Worm (Caenorhabditis elegans): ENCODE results near the gene C31H1.2.

DNA sequence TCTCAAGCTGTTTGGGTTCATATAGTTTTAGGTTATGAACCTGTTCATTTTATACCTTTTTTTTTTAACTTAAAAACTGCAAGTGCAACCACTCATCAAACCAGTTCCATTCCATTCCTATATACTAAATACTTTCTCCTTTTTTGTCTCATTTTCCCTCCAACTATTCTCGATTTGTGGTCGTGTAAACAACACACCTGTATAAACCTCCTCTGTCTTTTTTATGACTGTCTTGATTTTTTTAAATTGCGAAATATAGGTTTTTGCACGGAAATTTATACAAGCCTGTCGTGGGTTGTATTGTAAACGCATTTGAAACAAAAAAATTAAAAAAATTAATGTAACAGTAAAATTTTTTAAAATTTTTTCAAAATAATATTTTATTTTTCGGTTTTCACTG, 25.4 kb downstream of the C31H1.2 start:
- TF ChIP-seq unc-86 (tag; optimal IDR thresholded peaks at IDR 0.05), result no peak
- no peak for TF ChIP-seq ceh-18 (tag; optimal IDR thresholded peaks at IDR 0.05)
- no peak for TF ChIP-seq ama-1 (optimal IDR thresholded peaks at IDR 0.05)
- no peak for TF ChIP-seq ztf-16 (tag; optimal IDR thresholded peaks at IDR 0.05)
- no peak for TF ChIP-seq ceh-48 (tag; optimal IDR thresholded peaks at IDR 0.05)
- TF ChIP-seq ceh-24 (tag; optimal IDR thresholded peaks at IDR 0.05), result no peak
- TF ChIP-seq fkh-10 (GFP tag; optimal IDR thresholded peaks at IDR 0.05), result no peak
- TF ChIP-seq unc-55 (GFP tag; optimal IDR thresholded peaks at IDR 0.05), result no peak

All from whole organism, late embryonic.